Fruit fly (Drosophila melanogaster): Measurements from ENCODE around the gene Prp16.

Prp16 gene

dm6 chrX:14175663-14176062, 25.5 kb upstream of the Prp16 start:
- TF ChIP-seq brk (GFP tag; optimal IDR thresholded peaks at IDR 0.05) = no peak
- TF ChIP-seq Myc (optimal IDR thresholded peaks at IDR 0.05) = no peak
- TF ChIP-seq sage (GFP tag; optimal IDR thresholded peaks at IDR 0.05) = no peak
- no peak for TF ChIP-seq sv (GFP tag; optimal IDR thresholded peaks at IDR 0.05)
- no peak for TF ChIP-seq dsf (GFP tag; optimal IDR thresholded peaks at IDR 0.05; ENCODE audit: borderline replicate concordance)
- TF ChIP-seq Hr78 (GFP tag; optimal IDR thresholded peaks at IDR 0.05) = no peak
- no peak for TF ChIP-seq Hr83 (GFP tag; optimal IDR thresholded peaks at IDR 0.05; ENCODE audit: poor library complexity, severe bottlenecking)
- TF ChIP-seq CrebA (GFP tag; optimal IDR thresholded peaks at IDR 0.05; ENCODE audit: borderline replicate concordance) = no peak
- no peak for TF ChIP-seq N (GFP tag; optimal IDR thresholded peaks at IDR 0.05)
- no peak for TF ChIP-seq Dif (GFP tag; optimal IDR thresholded peaks at IDR 0.05; ENCODE audit: partially characterized antibody)
- TF ChIP-seq jim (GFP tag; optimal IDR thresholded peaks at IDR 0.05) = no peak
- no peak for TF ChIP-seq woc (GFP tag; optimal IDR thresholded peaks at IDR 0.05)
- TF ChIP-seq Dfd (GFP tag; optimal IDR thresholded peaks at IDR 0.05) = no peak
- TF ChIP-seq HLH106 (tag; optimal IDR thresholded peaks at IDR 0.05) = no peak
- no peak for TF ChIP-seq rgr (GFP tag; optimal IDR thresholded peaks at IDR 0.05)
- no peak for TF ChIP-seq Hnf4 (GFP tag; optimal IDR thresholded peaks at IDR 0.05)

dm6 chrX:14176623-14177022, 24.5 kb upstream of the Prp16 start, which contains the start of gene CG11581:
Gene CG11581 (plus strand): TSS chrX:14176923.
- TF ChIP-seq fru (GFP tag; optimal IDR thresholded peaks at IDR 0.05) (no peak), Vsx2 (GFP tag; optimal IDR thresholded peaks at IDR 0.05; ENCODE audit: partially characterized antibody) (no peak), lola (GFP tag; optimal IDR thresholded peaks at IDR 0.05) (no peak), rgr (GFP tag; optimal IDR thresholded peaks at IDR 0.05) (no peak), Hr83 (GFP tag; optimal IDR thresholded peaks at IDR 0.05; ENCODE audit: poor library complexity, severe bottlenecking) (no peak), brk (GFP tag; optimal IDR thresholded peaks at IDR 0.05) (no peak), dmrt93B (GFP tag; optimal IDR thresholded peaks at IDR 0.05) (no peak), br (GFP tag; optimal IDR thresholded peaks at IDR 0.05) (no peak), pan (optimal IDR thresholded peaks at IDR 0.05) (no peak), woc (GFP tag; optimal IDR thresholded peaks at IDR 0.05) (no peak), foxo (GFP tag; optimal IDR thresholded peaks at IDR 0.05) (no peak), CrebA (GFP tag; optimal IDR thresholded peaks at IDR 0.05; ENCODE audit: borderline replicate concordance) (no peak), ey (GFP tag; optimal IDR thresholded peaks at IDR 0.05) (no peak), Dif (GFP tag; optimal IDR thresholded peaks at IDR 0.05; ENCODE audit: partially characterized antibody) (no peak), usp (GFP tag; optimal IDR thresholded peaks at IDR 0.05) (no peak), dl (GFP tag; optimal IDR thresholded peaks at IDR 0.05; ENCODE audit: insufficient read depth in 1 of 2, partially characterized antibody in 2 of 2) (no peak), CG9705 (GFP tag; optimal IDR thresholded peaks at IDR 0.05) (no peak), sv (GFP tag; optimal IDR thresholded peaks at IDR 0.05) (no peak), Sp1 (GFP tag; optimal IDR thresholded peaks at IDR 0.05) (no peak)

dm6 chrX:14180728-14181127, 20.4 kb upstream of the Prp16 start, which contains the start of gene CG11584:
Gene CG11584 (plus strand): TSS chrX:14181028.
- TF ChIP-seq CrebA (GFP tag; optimal IDR thresholded peaks at IDR 0.05; ENCODE audit: borderline replicate concordance) (no peak), Dif (GFP tag; optimal IDR thresholded peaks at IDR 0.05; ENCODE audit: partially characterized antibody) (no peak), Dfd (GFP tag; optimal IDR thresholded peaks at IDR 0.05) (no peak), foxo (GFP tag; optimal IDR thresholded peaks at IDR 0.05) (no peak), usp (GFP tag; optimal IDR thresholded peaks at IDR 0.05) (no peak), sv (GFP tag; optimal IDR thresholded peaks at IDR 0.05) (no peak), Abd-B (GFP tag; optimal IDR thresholded peaks at IDR 0.05) (no peak), Rel (GFP tag; optimal IDR thresholded peaks at IDR 0.05) (no peak), Rel (tag; optimal IDR thresholded peaks at IDR 0.05) (no peak), GATAd (GFP tag; optimal IDR thresholded peaks at IDR 0.05) (no peak), Hnf4 (GFP tag; optimal IDR thresholded peaks at IDR 0.05) (no peak), woc (GFP tag; optimal IDR thresholded peaks at IDR 0.05) (no peak), Sp1 (GFP tag; optimal IDR thresholded peaks at IDR 0.05) (no peak), psq (GFP tag; optimal IDR thresholded peaks at IDR 0.05) (no peak), ey (GFP tag; optimal IDR thresholded peaks at IDR 0.05) (no peak), HLH106 (tag; optimal IDR thresholded peaks at IDR 0.05) (no peak), CG32264 (GFP tag; optimal IDR thresholded peaks at IDR 0.05) (no peak), Hr78 (GFP tag; optimal IDR thresholded peaks at IDR 0.05) (no peak)
